Worm (Caenorhabditis elegans) whole organism, midembryonic: ENCODE data around the gene R02D5.7.

Source experiments
- T22C8.4 ChIP-seq: fragments of 200-800 bp; sonication (Bioruptor generic); IDR thresholded peaks from 2 replicates; pipeline ENCODE4 v1.3.6; 2022; ENCODE audit warnings: missing genetic modification characterization, missing compliant biosample characterization
- cog-1 ChIP-seq: sonication (generic microtip); optimal IDR thresholded peaks from 2 replicates; lab custom pipeline; 2016; ENCODE audit warnings: missing genetic modification characterization, missing compliant biosample characterization
- flt-1 ChIP-seq: fragments of 200-800 bp; sonication (Bioruptor generic); IDR thresholded peaks from 2 replicates; pipeline ENCODE4 v1.3.6; 2022; ENCODE audit warnings: missing genetic modification characterization, missing compliant biosample characterization
- tab-1 ChIP-seq: fragments of 200-800 bp; sonication (Bioruptor generic); IDR thresholded peaks from 2 replicates; pipeline ENCODE4 v1.3.6; 2022; ENCODE audit warnings: missing genetic modification characterization, missing compliant biosample characterization
- ztf-23 ChIP-seq: fragments of 200-800 bp; sonication (Bioruptor generic); IDR thresholded peaks from 2 replicates; pipeline ENCODE4 v1.3.6; 2022; ENCODE audit warnings: missing genetic modification reagents, missing genetic modification characterization, missing compliant biosample characterization
- ztf-29 ChIP-seq: fragments of 200-800 bp; sonication (Bioruptor generic); IDR thresholded peaks from 2 replicates; pipeline ENCODE4 v1.3.6; 2022; ENCODE audit warnings: missing genetic modification reagents, missing genetic modification characterization, missing compliant biosample characterization

DNA sequence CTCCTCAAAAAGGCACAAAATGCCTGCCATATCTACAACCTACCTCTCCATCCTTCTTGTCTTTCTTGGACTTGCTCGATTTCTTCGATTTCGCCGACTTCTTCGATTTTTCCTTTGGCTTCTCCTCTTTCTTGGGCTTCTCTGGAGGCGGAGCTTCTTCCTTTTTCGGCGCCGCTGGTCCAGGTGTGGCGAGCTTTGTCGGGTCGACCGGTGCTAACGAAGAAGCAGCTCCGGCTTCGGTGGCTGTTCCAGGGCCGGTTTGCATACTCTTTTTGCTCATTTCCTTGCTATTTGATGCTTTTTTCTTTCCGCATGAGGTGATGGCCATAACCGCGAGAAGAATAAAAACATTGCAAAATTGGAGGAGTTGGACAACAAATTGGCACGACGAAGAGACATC, 768 bp downstream of the R02D5.7 start:
- no peak for TF ChIP-seq ztf-23 (GFP tag; lab: Robert Waterston, UW)
- no peak for TF ChIP-seq cog-1 (tag; lab: Kevin White, UChicago)
- TF ChIP-seq T22C8.4 (GFP tag; lab: Robert Waterston, UW) = no peak
- TF ChIP-seq ztf-29 (GFP tag; lab: Robert Waterston, UW) = no peak
- TF ChIP-seq flt-1 = no peak
- TF ChIP-seq tab-1 (GFP tag; lab: Robert Waterston, UW) = no peak
